Fruit fly (Drosophila melanogaster) whole organism, embryonic: Measurements from ENCODE around the gene CG17660.

ENCODE experiments used
- Aef1 ChIP-seq: fragments of 200-800 bp; sonication (Bioruptor generic); IDR thresholded peaks from 3 replicates; pipeline ENCODE4 v1.3.6; 2022; ENCODE audit warnings: missing biosample characterization, missing genetic modification characterization
- Awh ChIP-seq: fragments of 200-800 bp; sonication (Bioruptor generic); IDR thresholded peaks from 2 replicates; pipeline ENCODE4, ENCODE4 v1.3.6; 2022; ENCODE audit warnings: missing biosample characterization, missing genetic modification characterization
- B-H1 ChIP-seq: fragments of 200-800 bp; sonication (Bioruptor generic); IDR thresholded peaks from 3 replicates; pipeline ENCODE4 v1.3.6; 2022; ENCODE audit warnings: missing biosample characterization, missing genetic modification characterization
- B-H2 ChIP-seq: fragments of 200-800 bp; sonication (Bioruptor generic); optimal IDR thresholded peaks from 2 replicates; lab custom pipeline; 2018; ENCODE audit warnings: missing biosample characterization, mild to moderate bottlenecking, missing genetic modification characterization
- BtbVII ChIP-seq: fragments of 200-800 bp; sonication (Bioruptor generic); optimal IDR thresholded peaks from 3 replicates; lab custom pipeline; 2017; ENCODE audit warnings: missing biosample characterization, mild to moderate bottlenecking, missing genetic modification characterization
- Bteb2 ChIP-seq: fragments of 200-800 bp; sonication (Bioruptor generic); optimal IDR thresholded peaks from 2 replicates; lab custom pipeline; 2016; ENCODE audit warnings: missing biosample characterization, missing genetic modification characterization
- CG10979 ChIP-seq: fragments of 200-800 bp; sonication (Bioruptor generic); optimal IDR thresholded peaks from 2 replicates; lab custom pipeline; 2018; ENCODE audit warnings: missing biosample characterization, mild to moderate bottlenecking, missing genetic modification characterization, moderate library complexity
- CG13424 ChIP-seq: fragments of 200-800 bp; sonication (Bioruptor generic); optimal IDR thresholded peaks from 2 replicates; lab custom pipeline; 2019; ENCODE audit warnings: missing biosample characterization, mild to moderate bottlenecking, missing genetic modification characterization, moderate library complexity
- CG14667 ChIP-seq: fragments of 200-800 bp; sonication (Bioruptor generic); IDR thresholded peaks from 2 replicates; pipeline ENCODE4 v1.3.6; 2022; ENCODE audit warnings: missing biosample characterization, missing genetic modification characterization
- CG14965 ChIP-seq: fragments of 200-800 bp; sonication (Bioruptor generic); optimal IDR thresholded peaks from 2 replicates; lab custom pipeline; 2016; ENCODE audit warnings: missing biosample characterization, missing genetic modification characterization, borderline replicate concordance
- CG15696 ChIP-seq: fragments of 200-800 bp; sonication (Bioruptor generic); optimal IDR thresholded peaks from 2 replicates; lab custom pipeline; 2019; ENCODE audit warnings: missing biosample characterization, mild to moderate bottlenecking, missing genetic modification characterization, moderate library complexity
- CG16813 ChIP-seq: fragments of 200-800 bp; sonication (Bioruptor generic); IDR thresholded peaks from 3 replicates; pipeline ENCODE4 v1.3.6; 2022; ENCODE audit warnings: missing biosample characterization, missing genetic modification characterization; ENCODE audit not compliant: partially characterized antibody
- CG17359 ChIP-seq: fragments of 200-800 bp; sonication (Bioruptor generic); optimal IDR thresholded peaks from 3 replicates; lab custom pipeline; 2018; ENCODE audit warnings: missing biosample characterization, mild to moderate bottlenecking, missing genetic modification characterization, moderate library complexity
- CG18011 ChIP-seq: fragments of 200-800 bp; sonication (Bioruptor generic); optimal IDR thresholded peaks from 2 replicates; lab custom pipeline; 2017; ENCODE audit warnings: missing biosample characterization, missing genetic modification characterization, mild to moderate bottlenecking, moderate library complexity, missing genotype
- CG18619 ChIP-seq: fragments of 200-800 bp; sonication (Bioruptor generic); optimal IDR thresholded peaks from 3 replicates; lab custom pipeline; 2017; ENCODE audit warnings: missing biosample characterization, mild to moderate bottlenecking, missing genetic modification characterization
- CG30403 ChIP-seq: fragments of 200-800 bp; sonication (Bioruptor generic); optimal IDR thresholded peaks from 3 replicates; lab custom pipeline; 2016; ENCODE audit warnings: missing biosample characterization, missing genetic modification characterization
- CG30431 ChIP-seq: fragments of 200-800 bp; sonication (Bioruptor generic); optimal IDR thresholded peaks from 2 replicates; lab custom pipeline; 2017; ENCODE audit warnings: missing biosample characterization, missing genetic modification characterization
- CG3163 ChIP-seq: fragments of 200-800 bp; sonication (Bioruptor generic); optimal IDR thresholded peaks from 3 replicates; lab custom pipeline; 2016; ENCODE audit warnings: missing biosample characterization, missing genetic modification characterization
- CG3281 ChIP-seq: fragments of 200-800 bp; sonication (Bioruptor generic); optimal IDR thresholded peaks from 3 replicates; lab custom pipeline; 2017; ENCODE audit warnings: missing biosample characterization, mild to moderate bottlenecking, missing genetic modification characterization
- CG43689 ChIP-seq: fragments of 200-800 bp; sonication (Bioruptor generic); IDR thresholded peaks from 2 replicates; pipeline ENCODE4 v1.3.6; 2022; ENCODE audit warnings: missing biosample characterization, missing genetic modification characterization
- CG5953 ChIP-seq: fragments of 200-800 bp; sonication (Bioruptor generic); IDR thresholded peaks from 2 replicates; pipeline ENCODE4 v1.3.6; 2022; ENCODE audit warnings: missing biosample characterization, missing genetic modification characterization
- CG6654 ChIP-seq: fragments of 200-800 bp; sonication (Bioruptor generic); optimal IDR thresholded peaks from 2 replicates; lab custom pipeline; 2017; ENCODE audit warnings: missing biosample characterization, mild to moderate bottlenecking, missing genetic modification characterization
- CG7357 ChIP-seq: fragments of 200-800 bp; sonication (Bioruptor generic); IDR thresholded peaks from 3 replicates; pipeline ENCODE4 v1.3.6; 2022; ENCODE audit warnings: missing biosample characterization, missing genetic modification characterization
- CG9797 ChIP-seq: fragments of 200-800 bp; sonication (Bioruptor generic); optimal IDR thresholded peaks from 3 replicates; lab custom pipeline; 2018; ENCODE audit warnings: missing biosample characterization, mild to moderate bottlenecking, missing genetic modification characterization
- D19B ChIP-seq: fragments of 200-800 bp; sonication (Bioruptor generic); optimal IDR thresholded peaks from 2 replicates; lab custom pipeline; 2017; ENCODE audit warnings: missing biosample characterization, mild to moderate bottlenecking, missing genetic modification characterization
- Ets65A ChIP-seq: fragments of 200-800 bp; sonication (Bioruptor generic); peaks from one replicate; lab custom pipeline; 2016; ENCODE audit warnings: missing biosample characterization, missing genetic modification characterization
- GATAe ChIP-seq: fragments of 200-800 bp; sonication (Bioruptor generic); conservative IDR thresholded peaks from 2 replicates; pipeline ENCODE4 v1.3.6; 2022; ENCODE audit warnings: missing biosample characterization, missing genetic modification characterization
- Gsc ChIP-seq: fragments of 200-800 bp; sonication (Bioruptor generic); IDR thresholded peaks from 2 replicates; pipeline ENCODE4 v1.3.6; 2022; ENCODE audit warnings: missing biosample characterization, missing genetic modification characterization
- Gug ChIP-seq: fragments of 200-800 bp; sonication (Bioruptor generic); IDR thresholded peaks from 4 replicates; pipeline ENCODE4 v1.3.6; 2022; ENCODE audit warnings: missing biosample characterization, missing genetic modification characterization
- HLH4C ChIP-seq: fragments of 200-800 bp; sonication (Bioruptor generic); IDR thresholded peaks from 3 replicates; pipeline ENCODE4 v1.3.6; 2022; ENCODE audit warnings: missing biosample characterization, missing genetic modification characterization; ENCODE audit not compliant: partially characterized antibody
- Hr39 ChIP-seq: fragments of >200 bp; optimal IDR thresholded peaks from 2 replicates; lab custom pipeline; 2017
- Lpt ChIP-seq: fragments of >200 bp; optimal IDR thresholded peaks from 2 replicates; lab custom pipeline; 2018; ENCODE audit warnings: missing biosample characterization, missing genetic modification characterization
- Nf-YA ChIP-seq: fragments of 200-800 bp; sonication (Bioruptor generic); IDR thresholded peaks from 2 replicates; pipeline ENCODE4 v1.3.6; 2022; ENCODE audit warnings: missing biosample characterization, missing genetic modification characterization
- Scr ChIP-seq: fragments of 200-800 bp; sonication (Bioruptor generic); IDR thresholded peaks from 2 replicates; pipeline ENCODE4 v1.3.6; 2022; ENCODE audit warnings: missing biosample characterization, missing genetic modification characterization; ENCODE audit not compliant: partially characterized antibody
- al ChIP-seq: fragments of 200-800 bp; sonication (Bioruptor generic); IDR thresholded peaks from 2 replicates; pipeline ENCODE4 v1.3.6; 2022; ENCODE audit warnings: missing biosample characterization, missing genetic modification characterization
- cad ChIP-seq: fragments of >200 bp; optimal IDR thresholded peaks from 2 replicates; lab custom pipeline; 2017; ENCODE audit warnings: missing biosample characterization, missing genetic modification characterization
- crol ChIP-seq: fragments of 200-800 bp; sonication (Bioruptor generic); IDR thresholded peaks from 2 replicates; pipeline ENCODE4 v1.3.6; 2022; ENCODE audit warnings: missing biosample characterization, missing genetic modification characterization
- dmrt99B ChIP-seq: fragments of 200-800 bp; sonication (Bioruptor generic); optimal IDR thresholded peaks from 2 replicates; lab custom pipeline; 2018; ENCODE audit warnings: missing biosample characterization, mild to moderate bottlenecking, missing genetic modification characterization, moderate library complexity
- emc ChIP-seq: fragments of 200-800 bp; sonication (Bioruptor generic); optimal IDR thresholded peaks from 2 replicates; lab custom pipeline; 2016; ENCODE audit warnings: missing biosample characterization, missing genetic modification characterization
- eve ChIP-seq, 2 experiments: fragments of >200 bp; optimal IDR thresholded peaks; 2 replicates each; lab custom pipeline; 2017; ENCODE audit warnings: missing biosample characterization in 2 of 2, missing genetic modification characterization in 2 of 2
- ftz-f1 ChIP-seq: fragments of 200-800 bp; sonication (Bioruptor generic); optimal IDR thresholded peaks from 2 replicates; lab custom pipeline; 2016; ENCODE audit warnings: missing biosample characterization, missing genetic modification characterization
- gsb ChIP-seq: fragments of 200-800 bp; sonication (Bioruptor generic); IDR thresholded peaks from 2 replicates; pipeline ENCODE4 v1.3.6; 2022; ENCODE audit warnings: missing biosample characterization, missing genetic modification characterization
- jing ChIP-seq: fragments of 200-800 bp; sonication (Bioruptor generic); optimal IDR thresholded peaks from 2 replicates; lab custom pipeline; 2018; ENCODE audit warnings: missing biosample characterization, mild to moderate bottlenecking, missing genetic modification characterization
- otp ChIP-seq: fragments of 200-800 bp; sonication (Bioruptor generic); IDR thresholded peaks from 3 replicates; pipeline ENCODE4, ENCODE4 v1.3.6; 2022; ENCODE audit warnings: missing biosample characterization, missing genetic modification characterization
- pfk ChIP-seq: fragments of 200-800 bp; sonication (Bioruptor generic); optimal IDR thresholded peaks from 2 replicates; lab custom pipeline; 2018; ENCODE audit warnings: missing biosample characterization, mild to moderate bottlenecking, missing genetic modification characterization, moderate library complexity
- ranshi ChIP-seq: fragments of 200-800 bp; sonication (Bioruptor generic); IDR thresholded peaks from 2 replicates; pipeline ENCODE4 v1.3.6; 2022; ENCODE audit warnings: missing biosample characterization, missing genetic modification characterization
- repo ChIP-seq: fragments of 200-800 bp; sonication (Bioruptor generic); optimal IDR thresholded peaks from 2 replicates; lab custom pipeline; 2016; ENCODE audit warnings: missing biosample characterization, missing genetic modification characterization
- sens-2 ChIP-seq: fragments of 200-800 bp; sonication (Bioruptor generic); IDR thresholded peaks from 2 replicates; pipeline ENCODE4 v1.3.6; 2022; ENCODE audit warnings: missing biosample characterization, missing genetic modification characterization
- sr ChIP-seq: fragments of 200-800 bp; sonication (Bioruptor generic); IDR thresholded peaks from 3 replicates; pipeline ENCODE4 v1.3.6; 2022; ENCODE audit warnings: missing biosample characterization, missing genetic modification characterization
- sug ChIP-seq: fragments of 200-800 bp; optimal IDR thresholded peaks from 2 replicates; lab custom pipeline; 2019; ENCODE audit warnings: missing biosample characterization, mild to moderate bottlenecking, missing genetic modification characterization, moderate library complexity
- yki ChIP-seq: fragments of >200 bp; optimal IDR thresholded peaks from 3 replicates; lab custom pipeline; 2018

CG17660 gene

DNA sequence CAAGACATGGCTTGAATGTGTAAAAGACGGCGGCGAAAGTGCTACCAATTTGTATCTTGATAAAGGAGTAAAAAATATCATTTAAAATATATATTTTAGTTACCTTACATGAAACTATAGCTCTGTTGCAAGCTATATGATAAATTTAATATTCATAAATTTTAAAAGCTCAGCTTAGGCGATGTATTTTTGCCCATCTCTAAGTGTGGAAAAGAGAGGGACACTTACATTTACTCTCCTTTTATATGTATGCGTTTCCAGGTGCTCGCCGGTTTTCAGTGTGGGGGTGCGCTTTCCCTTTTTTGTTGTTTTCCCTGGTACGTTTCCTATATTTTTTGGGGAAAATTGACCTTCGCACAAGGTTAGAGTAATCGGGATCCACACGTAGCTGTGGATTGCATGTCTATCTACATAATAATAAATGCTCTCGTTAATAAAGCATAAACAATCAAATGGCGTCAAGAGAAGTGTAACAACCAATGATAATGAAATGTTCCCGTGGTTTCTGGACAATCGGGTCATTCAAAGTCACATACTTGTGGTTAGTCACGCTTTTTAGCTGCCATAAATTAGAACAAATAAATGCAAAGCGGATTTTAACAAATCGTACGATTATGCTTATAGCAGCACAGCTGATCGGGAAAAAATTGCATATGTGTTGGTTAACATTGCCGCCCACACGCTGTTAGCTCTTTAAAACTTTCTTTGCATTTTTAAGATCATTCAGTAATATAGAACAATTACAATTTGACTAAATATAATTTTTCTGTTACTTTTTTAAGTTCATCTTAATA, 17.8 kb upstream of the CG17660 start (continued):
- TF ChIP-seq Awh (GFP tag; lab: Robert Waterston, UW) (peak; percentile 92), cad (GFP tag; lab: Kevin White, UChicago) (no peak), Gsc (GFP tag; lab: Robert Waterston, UW) (peak; percentile 80), CG15696 (tag; lab: Kevin White, UChicago) (peak; percentile 90), GATAe (GFP tag; lab: Robert Waterston, UW) (peak; percentile 89), CG13424 (tag; lab: Kevin White, UChicago) (peak; percentile 99), CG17359 (peak; percentile 92), otp (GFP tag; lab: Robert Waterston, UW) (peak; percentile 94; the same call in 2 of the 3 replicates), Bteb2 (GFP tag; lab: Kevin White, UChicago) (peak; percentile 92), jing (GFP tag; lab: Kevin White, UChicago) (peak; percentile 90), dmrt99B (tag; lab: Kevin White, UChicago) (peak; percentile 97), B-H2 (GFP tag; lab: Kevin White, UChicago) (peak; percentile 100), ranshi (peak; percentile 95), B-H1 (GFP tag; lab: Robert Waterston, UW) (peak; percentile 90), CG30403 (GFP tag; lab: Kevin White, UChicago) (peak; percentile 97), Scr (peak; percentile 97), CG5953 (GFP tag; lab: Robert Waterston, UW) (peak; percentile 90), emc (peak; percentile 68), sens-2 (GFP tag; lab: Robert Waterston, UW) (peak; percentile 89), Nf-YA (GFP tag; lab: Robert Waterston, UW) (peak; percentile 92), ftz-f1 (peak; percentile 89), repo (GFP tag; lab: Kevin White, UChicago) (peak; percentile 22), D19B (GFP tag; lab: Kevin White, UChicago) (peak; percentile 87), gsb (GFP tag; lab: Robert Waterston, UW) (peak; percentile 96), CG18011 (GFP tag; lab: Kevin White, UChicago) (peak; percentile 91), CG43689 (GFP tag; lab: Robert Waterston, UW) (peak; percentile 89), Aef1 (GFP tag; lab: Robert Waterston, UW) (peak; percentile 94), CG3163 (GFP tag; lab: Kevin White, UChicago) (peak; percentile 50), sug (tag; lab: Kevin White, UChicago) (peak; percentile 99), sr (peak; percentile 62; the same call in 2 of the 3 replicates), yki (lab: Kevin White, UChicago) (no peak), Ets65A (GFP tag; lab: Kevin White, UChicago) (peak; percentile 98), CG9797 (peak; percentile 49), HLH4C (GFP tag; lab: Robert Waterston, UW) (peak; percentile 89), BtbVII (peak; percentile 97), CG6654 (GFP tag; lab: Kevin White, UChicago) (peak; percentile 69), eve (GFP tag; optimal IDR thresholded peaks at IDR 0.05; lab: Kevin White, UChicago) (peak in 1 of 2 experiments; percentile 98), CG14965 (GFP tag; lab: Kevin White, UChicago) (no peak), CG16813 (GFP tag; lab: Robert Waterston, UW) (peak; percentile 91), Gug (GFP tag; lab: Robert Waterston, UW) (peak; percentile 90), CG14667 (peak; percentile 88), CG7357 (GFP tag; lab: Robert Waterston, UW) (peak; percentile 92), crol (GFP tag; lab: Robert Waterston, UW) (no peak; the same call in none of the 2 replicates), CG30431 (peak; percentile 94), Hr39 (lab: Kevin White, UChicago) (no peak), CG10979 (peak; percentile 95), Lpt (GFP tag; lab: Kevin White, UChicago) (no peak), pfk (GFP tag; lab: Kevin White, UChicago) (peak; percentile 63), CG18619 (GFP tag; lab: Kevin White, UChicago) (peak; percentile 99), CG3281 (GFP tag; lab: Kevin White, UChicago) (no peak), al (GFP tag; lab: Robert Waterston, UW) (peak; percentile 96)
